Fruit fly (Drosophila melanogaster): ENCODE results near the gene CG3631.

The CG3631 gene

dm6 chr3R:14853767-14854191, 25.5 kb upstream of the CG3631 start (continued):
- no peak for TF ChIP-seq tap (tag; optimal IDR thresholded peaks at IDR 0.05)
- TF ChIP-seq CG13287 (GFP tag; IDR thresholded peaks at IDR 0.05; ENCODE audit: partially characterized antibody): peak; percentile 32; the same call in 1 of the 2 replicates
- no peak for TF ChIP-seq CG10565 (GFP tag; optimal IDR thresholded peaks at IDR 0.05)
- peak; percentile 38 for TF ChIP-seq Hey (tag; optimal IDR thresholded peaks at IDR 0.05)
- peak; percentile 32 for TF ChIP-seq Camta (GFP tag; optimal IDR thresholded peaks at IDR 0.05)
- TF ChIP-seq CG31365 (tag; optimal IDR thresholded peaks at IDR 0.05): peak; percentile 21
- TF ChIP-seq cas (GFP tag; IDR thresholded peaks at IDR 0.05): peak; percentile 71; the same call in 1 of the 2 replicates
- TF ChIP-seq dm (GFP tag; optimal IDR thresholded peaks at IDR 0.05): no peak
- peak; percentile 33 for TF ChIP-seq CG12391 (tag; optimal IDR thresholded peaks at IDR 0.05)
- peak; percentile 30 for TF ChIP-seq CG10979 (tag; optimal IDR thresholded peaks at IDR 0.05)
- TF ChIP-seq PHDP (tag; optimal IDR thresholded peaks at IDR 0.05): peak; percentile 63
- no peak for TF ChIP-seq CG10321 (GFP tag; IDR thresholded peaks at IDR 0.05)
- no peak for TF ChIP-seq prd (optimal IDR thresholded peaks at IDR 0.05)
- no peak for TF ChIP-seq prd (GFP tag; IDR thresholded peaks at IDR 0.05)
- no peak for TF ChIP-seq Doc3 (GFP tag; IDR thresholded peaks at IDR 0.05; ENCODE audit: partially characterized antibody)
- no peak for TF ChIP-seq CG12104 (GFP tag; optimal IDR thresholded peaks at IDR 0.05)
- 0 out of 3 replicates have a peak, but pooled peaks have one; percentile 37 for TF ChIP-seq CG6175 (GFP tag; IDR thresholded peaks at IDR 0.05)
- TF ChIP-seq CG10959 (GFP tag; IDR thresholded peaks at IDR 0.05): 0 out of 2 replicates have a peak, but pooled peaks have one; percentile 8
- no peak for TF ChIP-seq gcm (GFP tag; optimal IDR thresholded peaks at IDR 0.05)
- peak; percentile 28 for TF ChIP-seq sqz (GFP tag; optimal IDR thresholded peaks at IDR 0.05)
- TF ChIP-seq lilli (GFP tag; optimal IDR thresholded peaks at IDR 0.05): peak; percentile 19
- no peak for TF ChIP-seq CG4730 (GFP tag; IDR thresholded peaks at IDR 0.05)
- peak; percentile 71 for TF ChIP-seq CG12769 (tag; optimal IDR thresholded peaks at IDR 0.05)
- no peak for TF ChIP-seq CG14050 (GFP tag; IDR thresholded peaks at IDR 0.05)
- peak; percentile 11 for TF ChIP-seq MESR4 (GFP tag; optimal IDR thresholded peaks at IDR 0.05)
- peak; percentile 41 for TF ChIP-seq pb (GFP tag; optimal IDR thresholded peaks at IDR 0.05)
- TF ChIP-seq twi (tag; optimal IDR thresholded peaks at IDR 0.05): no peak
- TF ChIP-seq crol (GFP tag; IDR thresholded peaks at IDR 0.05): 0 out of 2 replicates have a peak, but pooled peaks have one; percentile 12
- TF ChIP-seq Sry-δ (GFP tag; optimal IDR thresholded peaks at IDR 0.05): no peak
- TF ChIP-seq CG8944 (GFP tag; optimal IDR thresholded peaks at IDR 0.05): no peak
- peak; percentile 92; the same call in 1 of the 3 replicates for TF ChIP-seq CG2199 (GFP tag; IDR thresholded peaks at IDR 0.05)
- TF ChIP-seq Asciz (GFP tag; optimal IDR thresholded peaks at IDR 0.05): peak; percentile 7
- TF ChIP-seq Oaz (GFP tag; IDR thresholded peaks at IDR 0.05): no peak
- no peak for TF ChIP-seq jumu (GFP tag; optimal IDR thresholded peaks at IDR 0.05)
- no peak for TF ChIP-seq CG7372 (GFP tag; IDR thresholded peaks at IDR 0.05)
- TF ChIP-seq CoRest (tag; optimal IDR thresholded peaks at IDR 0.05): no peak
- TF ChIP-seq E2f2 (GFP tag; IDR thresholded peaks at IDR 0.05): peak; percentile 31; the same call in 1 of the 2 replicates
- TF ChIP-seq Atf-2 (GFP tag; optimal IDR thresholded peaks at IDR 0.05): no peak
- TF ChIP-seq dmrt99B (tag; optimal IDR thresholded peaks at IDR 0.05): peak; percentile 2
- peak in 1 of 2 experiments; percentile 28 for TF ChIP-seq insv (GFP tag; optimal IDR thresholded peaks at IDR 0.05)
- no peak for TF ChIP-seq CG17328 (GFP tag; IDR thresholded peaks at IDR 0.05)
- no peak for TF ChIP-seq Dip3 (GFP tag; optimal IDR thresholded peaks at IDR 0.05)

- TF ChIP-seq sens (GFP tag): peak; percentile 28
- TF ChIP-seq Ets65A (GFP tag): peak; percentile 91
- TF ChIP-seq fd3F (GFP tag; optimal IDR thresholded peaks at IDR 0.05): no peak
These were observed 14.4 kb upstream of the CG3631 start for dm6 chr3R:14864819-14865218.
